Worm (Caenorhabditis elegans) whole organism, mixed stage, embryonic: ENCODE data around the gene cri-2.

Source experiments
- bed-3 ChIP-seq: fragments of 200-800 bp; sonication (Bioruptor generic); optimal IDR thresholded peaks from 3 replicates; lab custom pipeline; 2018; ENCODE audit warnings: mild to moderate bottlenecking, missing genetic modification characterization, moderate library complexity, missing compliant biosample characterization
- blmp-1 ChIP-seq: fragments of 150-350 bp; optimal IDR thresholded peaks from 2 replicates; lab custom pipeline; 2014; ENCODE audit warnings: missing biosample characterization, missing genetic modification characterization
- ceh-83 ChIP-seq: fragments of 200-800 bp; sonication (Bioruptor generic); optimal IDR thresholded peaks from 2 replicates; lab custom pipeline; 2018; ENCODE audit warnings: mild to moderate bottlenecking, missing genetic modification characterization, missing compliant biosample characterization
- elt-3 ChIP-seq: fragments of 150-350 bp; optimal IDR thresholded peaks from 2 replicates; lab custom pipeline; 2014; ENCODE audit warnings: missing biosample characterization, missing genetic modification characterization
- flh-1 ChIP-seq: fragments of 200-800 bp; sonication (Bioruptor generic); optimal IDR thresholded peaks from 2 replicates; lab custom pipeline; 2018; ENCODE audit warnings: mild to moderate bottlenecking, missing genetic modification characterization, moderate library complexity, missing compliant biosample characterization
- hlh-1 ChIP-seq: fragments of 150-350 bp; optimal IDR thresholded peaks from 2 replicates; lab custom pipeline; 2014; ENCODE audit warnings: missing biosample characterization, missing genetic modification reagents, missing genetic modification characterization
- mep-1 ChIP-seq: fragments of 150-350 bp; optimal IDR thresholded peaks from 2 replicates; lab custom pipeline; 2017; ENCODE audit warnings: missing biosample characterization, missing genetic modification reagents, missing genetic modification characterization, inconsistent platforms
- mls-2 ChIP-seq: sonication (generic microtip); optimal IDR thresholded peaks from 2 replicates; lab custom pipeline; 2016; ENCODE audit warnings: mild to moderate bottlenecking, missing genetic modification characterization, moderate library complexity, missing compliant biosample characterization
- nhr-76 ChIP-seq: sonication (generic microtip); optimal IDR thresholded peaks from 2 replicates; lab custom pipeline; 2017; ENCODE audit warnings: missing biosample characterization, missing genetic modification characterization
- pha-4 ChIP-seq: fragments of 150-350 bp; optimal IDR thresholded peaks from 2 replicates; lab custom pipeline; 2018; ENCODE audit warnings: missing biosample characterization, missing genetic modification reagents, missing genetic modification characterization
- snpc-4 ChIP-seq: fragments of 150-350 bp; optimal IDR thresholded peaks from 2 replicates; lab custom pipeline; 2014; ENCODE audit warnings: missing biosample characterization, missing genetic modification characterization
- unc-62 ChIP-seq: fragments of 150-350 bp; optimal IDR thresholded peaks from 2 replicates; lab custom pipeline; 2014; ENCODE audit warnings: missing biosample characterization, missing genetic modification reagents, missing genetic modification characterization
- ztf-11 ChIP-seq: fragments of 150-350 bp; optimal IDR thresholded peaks from 2 replicates; lab custom pipeline; 2014; ENCODE audit warnings: missing biosample characterization, missing genetic modification characterization

- TF ChIP-seq mls-2 (tag; lab: Kevin White, UChicago) (no peak), hlh-1 (no peak), flh-1 (GFP tag; lab: Kevin White, UChicago) (no peak), ceh-83 (GFP tag; lab: Kevin White, UChicago) (no peak), unc-62 (GFP tag; lab: Kevin White, UChicago) (no peak), bed-3 (GFP tag; lab: Kevin White, UChicago) (no peak), ztf-11 (tag; lab: Kevin White, UChicago) (no peak), mep-1 (tag; lab: Kevin White, UChicago) (no peak), blmp-1 (tag; lab: Kevin White, UChicago) (no peak), elt-3 (no peak), snpc-4 (no peak), nhr-76 (no peak), pha-4 (no peak)
Observed at ce11 chrV:8163199-8163598, 38.4 kb upstream of the cri-2 start.
